Worm (Caenorhabditis elegans): ENCODE data around the gene C05D9.7.

DNA sequence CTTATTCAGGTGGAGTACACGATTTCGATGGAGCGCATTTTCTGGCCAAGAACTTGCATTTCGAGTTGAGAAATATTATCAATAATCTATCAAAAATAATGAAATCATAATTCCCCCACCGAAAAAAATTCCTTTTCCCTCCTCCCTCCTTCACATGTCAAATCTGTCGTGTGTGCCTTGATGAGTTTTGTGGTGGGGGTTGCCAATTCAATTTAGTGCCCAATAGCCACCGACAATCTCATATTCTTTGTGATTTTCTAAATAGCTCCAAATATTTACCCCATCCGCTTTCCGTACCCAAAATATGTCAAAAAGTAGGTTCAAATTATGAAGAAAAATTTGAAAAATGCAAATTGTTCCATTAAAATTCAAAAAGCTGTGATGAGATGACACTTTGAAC is 42.8 kb upstream of the C05D9.7 start, which contains the start of gene tmc-1:
- TF ChIP-seq nhr-237 (tag; optimal IDR thresholded peaks at IDR 0.05) = no peak
- TF ChIP-seq fos-1 (tag; optimal IDR thresholded peaks at IDR 0.05) = no peak
- TF ChIP-seq nhr-6 (tag; optimal IDR thresholded peaks at IDR 0.05) = no peak
- TF ChIP-seq nhr-129 (tag; optimal IDR thresholded peaks at IDR 0.05) = no peak
- no peak for TF ChIP-seq mab-5 (tag; optimal IDR thresholded peaks at IDR 0.05)
- TF ChIP-seq mbf-1 (tag; optimal IDR thresholded peaks at IDR 0.05) = no peak
- TF ChIP-seq ceh-16 (tag; optimal IDR thresholded peaks at IDR 0.05) = no peak
- no peak for TF ChIP-seq ceh-82 (tag; optimal IDR thresholded peaks at IDR 0.05)
- TF ChIP-seq nhr-11 (tag; optimal IDR thresholded peaks at IDR 0.05) = no peak
- TF ChIP-seq lsy-2 (tag; optimal IDR thresholded peaks at IDR 0.05) = no peak
- TF ChIP-seq lin-11 (tag; optimal IDR thresholded peaks at IDR 0.05) = no peak

Data from whole organism, L2 larva.